Worm (Caenorhabditis elegans): ENCODE measurements around the gene F19B10.2.

DNA sequence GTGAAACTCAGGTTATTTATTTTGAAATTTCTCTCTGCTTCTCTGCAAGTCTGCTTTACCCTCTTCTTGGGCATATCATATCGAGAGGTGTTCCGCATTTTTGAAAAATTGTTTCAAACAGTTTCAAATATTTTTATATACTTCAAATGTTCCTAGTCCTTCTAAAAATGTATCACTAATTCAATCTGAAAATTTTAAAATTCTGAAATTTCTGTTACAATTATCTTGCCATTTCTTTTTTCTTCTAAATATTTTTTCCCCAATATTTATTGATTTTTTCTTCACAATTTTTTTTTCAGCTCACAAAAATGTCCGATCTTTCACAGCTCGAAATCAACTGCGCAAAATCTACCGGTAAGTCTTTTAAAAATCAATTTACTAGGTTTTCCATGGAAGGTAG lies 15.5 kb upstream of the F19B10.2 start, which contains the start of gene F19B10.4:
- TF ChIP-seq unc-130 (GFP tag; optimal IDR thresholded peaks at IDR 0.05) (no peak), B0035.1 (tag; optimal IDR thresholded peaks at IDR 0.05) (no peak), hlh-26 (GFP tag; conservative IDR thresholded peaks at IDR 0.05) (no peak), ztf-22 (GFP tag; optimal IDR thresholded peaks at IDR 0.05) (no peak), rcor-1 (GFP tag; IDR thresholded peaks at IDR 0.05) (no peak), him-1 (tag; optimal IDR thresholded peaks at IDR 0.05) (no peak)
